Worm (Caenorhabditis elegans) whole organism, L4/young adult: ENCODE results near the gene tomm-70.

Experiments used
- W03F9.2 ChIP-seq: fragments of 150-350 bp; optimal IDR thresholded peaks from 2 replicates; lab custom pipeline; 2014; ENCODE audit warnings: missing biosample characterization, missing genetic modification characterization
- dao-5 ChIP-seq: sonication (generic microtip); optimal IDR thresholded peaks from 2 replicates; lab custom pipeline; 2016; ENCODE audit warnings: missing genotype, missing genetic modification characterization, moderate library complexity, missing compliant biosample characterization
- him-1 ChIP-seq: sonication (generic microtip); optimal IDR thresholded peaks from 2 replicates; lab custom pipeline; 2016; ENCODE audit warnings: missing genotype, missing genetic modification reagents, missing genetic modification characterization, missing compliant biosample characterization

DNA sequence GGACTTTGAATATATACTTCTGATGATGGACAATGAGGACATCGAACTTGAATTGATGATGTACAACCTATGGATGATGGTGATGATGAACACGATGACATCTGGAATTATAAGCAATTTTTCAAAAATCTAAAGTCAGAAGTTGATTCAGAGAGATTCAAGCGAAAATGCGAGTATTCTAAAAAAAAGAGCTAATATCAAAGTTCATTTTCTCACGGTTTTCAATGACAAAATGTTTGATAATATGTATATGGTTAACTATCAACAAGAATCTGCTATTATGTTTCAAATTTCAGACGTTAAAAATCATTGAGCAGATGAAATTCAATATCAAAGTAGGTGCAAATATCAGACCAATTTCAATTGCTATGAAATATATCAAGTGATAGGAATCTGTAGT, 25.4 kb upstream of the tomm-70 start, which contains the start of gene K02D10.4:
- TF ChIP-seq him-1 (tag; lab: Kevin White, UChicago): no peak
- no peak for TF ChIP-seq dao-5 (tag; lab: Kevin White, UChicago)
- TF ChIP-seq W03F9.2 (tag; lab: Kevin White, UChicago): no peak
